Fruit fly (Drosophila melanogaster) whole organism, pupa: Measurements from ENCODE around the gene Pph13.

Experiments used
- CG34367 ChIP-seq: fragments of 200-800 bp; sonication (Bioruptor generic); optimal IDR thresholded peaks from 2 replicates; lab custom pipeline; 2018; ENCODE audit warnings: missing biosample characterization, mild to moderate bottlenecking, missing genetic modification characterization
- EcR ChIP-seq: fragments of 200-800 bp; sonication (Bioruptor generic); optimal IDR thresholded peaks from 3 replicates; lab custom pipeline; 2019; ENCODE audit warnings: missing biosample characterization, missing genetic modification characterization, mild to moderate bottlenecking, moderate library complexity, missing genetic modification reagents

dm6 chr2L:544444-545179, 32.7 kb upstream of the Pph13 start, which contains the start of the genes Spp and nAChRbeta3:
- TF ChIP-seq CG34367, result no peak
- TF ChIP-seq EcR (GFP tag; lab: Kevin White, UChicago), result no peak
